Worm (Caenorhabditis elegans): ENCODE measurements around the gene fat-2.
A peak's percentile ranks its signal among the peaks of the same experiment; 100 is the strongest.

ce11 chrIV:13346078-13346477 is 22.4 kb downstream of the fat-2 start:
- TF ChIP-seq ama-1 (optimal IDR thresholded peaks at IDR 0.05), result no peak
- no peak for TF ChIP-seq ama-1 (GFP tag; optimal IDR thresholded peaks at IDR 0.05)
- no peak for TF ChIP-seq Y95B8A.8 (GFP tag; IDR thresholded peaks at IDR 0.05)
- TF ChIP-seq nhr-80 (tag; optimal IDR thresholded peaks at IDR 0.05), result peak; percentile 12
- TF ChIP-seq unc-62 (GFP tag; optimal IDR thresholded peaks at IDR 0.05), result no peak
- TF ChIP-seq let-526 (GFP tag; IDR thresholded peaks at IDR 0.05), result no peak
- no peak for TF ChIP-seq attf-5 (GFP tag; optimal IDR thresholded peaks at IDR 0.05)
- TF ChIP-seq madf-3 (GFP tag; IDR thresholded peaks at IDR 0.05), result no peak
- TF ChIP-seq hmg-1.2 (GFP tag; IDR thresholded peaks at IDR 0.05), result no peak
- no peak for TF ChIP-seq pha-4 (tag; optimal IDR thresholded peaks at IDR 0.05)
- no peak for TF ChIP-seq let-607 (tag; optimal IDR thresholded peaks at IDR 0.05)
- no peak for TF ChIP-seq ZK185.1 (tag; optimal IDR thresholded peaks at IDR 0.05; ENCODE audit: poor library complexity, severe bottlenecking)
- no peak for TF ChIP-seq T26A5.8 (tag; optimal IDR thresholded peaks at IDR 0.05)

Data from whole organism, young adult.